Worm (Caenorhabditis elegans) whole organism, midembryonic: ENCODE data around the gene nhr-257.

Experiments used
- flt-1 ChIP-seq: fragments of 200-800 bp; sonication (Bioruptor generic); IDR thresholded peaks from 2 replicates; pipeline ENCODE4 v1.3.6; 2022; ENCODE audit warnings: missing genetic modification characterization, missing compliant biosample characterization
- med-1 ChIP-seq: sonication (generic microtip); optimal IDR thresholded peaks from 2 replicates; lab custom pipeline; 2017; ENCODE audit warnings: missing genetic modification characterization, mild to moderate bottlenecking, missing compliant biosample characterization, antibody characterized with exemption, missing genetic modification reagents; ENCODE audit not compliant: insufficient read depth
- ref-1 ChIP-seq: fragments of 200-800 bp; sonication (Bioruptor generic); conservative IDR thresholded peaks from 2 replicates; pipeline ENCODE4 v1.3.6; 2022; ENCODE audit warnings: missing genetic modification reagents, missing genetic modification characterization, missing compliant biosample characterization
- tab-1 ChIP-seq: fragments of 200-800 bp; sonication (Bioruptor generic); IDR thresholded peaks from 2 replicates; pipeline ENCODE4 v1.3.6; 2022; ENCODE audit warnings: missing genetic modification characterization, missing compliant biosample characterization
- ztf-23 ChIP-seq: fragments of 200-800 bp; sonication (Bioruptor generic); IDR thresholded peaks from 2 replicates; pipeline ENCODE4 v1.3.6; 2022; ENCODE audit warnings: missing genetic modification reagents, missing genetic modification characterization, missing compliant biosample characterization
- ztf-29 ChIP-seq: fragments of 200-800 bp; sonication (Bioruptor generic); IDR thresholded peaks from 2 replicates; pipeline ENCODE4 v1.3.6; 2022; ENCODE audit warnings: missing genetic modification reagents, missing genetic modification characterization, missing compliant biosample characterization

- TF ChIP-seq ztf-29 (no peak), ztf-23 (GFP tag; lab: Robert Waterston, UW) (no peak), med-1 (GFP tag; lab: Kevin White, UChicago) (no peak), ref-1 (GFP tag; lab: Robert Waterston, UW) (no peak), flt-1 (no peak), tab-1 (GFP tag; lab: Robert Waterston, UW) (no peak)
These were observed 13.2 kb upstream of the nhr-257 start, which contains the start of gene C17A2.4 for ce11 chrII:3839562-3839961.
